Fruit fly (Drosophila melanogaster) whole organism, prepupa: Measurements from ENCODE around the gene Brd.
A peak's percentile ranks its signal among the peaks of the same experiment; 100 is the strongest.

Source experiments
- Blimp-1 ChIP-seq: fragments of 200-800 bp; sonication (Bioruptor generic); optimal IDR thresholded peaks from 3 replicates; lab custom pipeline; 2017; ENCODE audit warnings: missing biosample characterization, missing genetic modification characterization, mild to moderate bottlenecking, moderate library complexity, missing genetic modification reagents
- CG10631 ChIP-seq: fragments of 200-800 bp; sonication (Bioruptor generic); optimal IDR thresholded peaks from 2 replicates; lab custom pipeline; 2016; ENCODE audit warnings: missing biosample characterization, missing genetic modification characterization
- CG10669 ChIP-seq: fragments of 200-800 bp; sonication (Bioruptor generic); optimal IDR thresholded peaks from 3 replicates; lab custom pipeline; 2018; ENCODE audit warnings: missing biosample characterization, mild to moderate bottlenecking, missing genetic modification characterization, moderate library complexity
- CG11294 ChIP-seq: fragments of 200-800 bp; sonication (Bioruptor generic); IDR thresholded peaks from 2 replicates; pipeline ENCODE4 v1.3.6; 2022; ENCODE audit warnings: missing biosample characterization, missing genetic modification characterization
- CG11902 ChIP-seq: fragments of 200-800 bp; sonication (Bioruptor generic); optimal IDR thresholded peaks from 3 replicates; lab custom pipeline; 2016; ENCODE audit warnings: missing biosample characterization, missing genetic modification characterization
- CG1621 ChIP-seq: fragments of 200-800 bp; sonication (Bioruptor generic); optimal IDR thresholded peaks from 3 replicates; lab custom pipeline; 2018; ENCODE audit warnings: missing biosample characterization, mild to moderate bottlenecking, missing genetic modification characterization
- CG3032 ChIP-seq: fragments of 200-800 bp; optimal IDR thresholded peaks from 2 replicates; lab custom pipeline; 2019; ENCODE audit warnings: missing biosample characterization, mild to moderate bottlenecking, missing genetic modification characterization, moderate library complexity
- CG31627 ChIP-seq: fragments of 200-800 bp; sonication (Bioruptor generic); optimal IDR thresholded peaks from 3 replicates; lab custom pipeline; 2016; ENCODE audit warnings: missing biosample characterization, missing genetic modification characterization
- CG6276 ChIP-seq: fragments of 200-800 bp; sonication (Bioruptor generic); optimal IDR thresholded peaks from 2 replicates; lab custom pipeline; 2017; ENCODE audit warnings: missing biosample characterization, mild to moderate bottlenecking, missing genetic modification characterization
- CG6792 ChIP-seq: fragments of 200-800 bp; sonication (Bioruptor generic); optimal IDR thresholded peaks from 3 replicates; lab custom pipeline; 2016; ENCODE audit warnings: missing biosample characterization, missing genetic modification characterization
- CG6808 ChIP-seq: fragments of 200-800 bp; sonication (Bioruptor generic); optimal IDR thresholded peaks from 3 replicates; lab custom pipeline; 2017; ENCODE audit warnings: missing biosample characterization, missing genetic modification characterization, mild to moderate bottlenecking, moderate library complexity, missing genetic modification reagents
- CG6854 ChIP-seq: fragments of 200-800 bp; sonication (Bioruptor generic); optimal IDR thresholded peaks from 2 replicates; lab custom pipeline; 2017; ENCODE audit warnings: missing biosample characterization, mild to moderate bottlenecking, missing genetic modification characterization
- CG7368 ChIP-seq: fragments of 200-800 bp; sonication (Bioruptor generic); optimal IDR thresholded peaks from 3 replicates; lab custom pipeline; 2016; ENCODE audit warnings: missing biosample characterization, missing genetic modification characterization
- CG8119 ChIP-seq: fragments of 200-800 bp; sonication (Bioruptor generic); IDR thresholded peaks from 3 replicates; pipeline ENCODE4 v1.3.6; 2022; ENCODE audit warnings: missing biosample characterization, missing genetic modification characterization
- CG8632 ChIP-seq: fragments of 200-800 bp; sonication (Bioruptor generic); optimal IDR thresholded peaks from 3 replicates; lab custom pipeline; 2016; ENCODE audit warnings: missing biosample characterization, missing genetic modification characterization
- CG9139 ChIP-seq: fragments of 200-800 bp; sonication (Bioruptor generic); optimal IDR thresholded peaks from 3 replicates; lab custom pipeline; 2017; ENCODE audit warnings: missing biosample characterization, mild to moderate bottlenecking, missing genetic modification characterization
- Eip75B ChIP-seq: fragments of 200-800 bp; sonication (Bioruptor generic); optimal IDR thresholded peaks from 3 replicates; lab custom pipeline; 2016; ENCODE audit warnings: missing biosample characterization, missing genetic modification characterization
- Eip78C ChIP-seq: fragments of 200-800 bp; sonication (Bioruptor generic); peaks from one replicate; lab custom pipeline; 2016; ENCODE audit warnings: missing biosample characterization, missing genetic modification characterization
- Eip93F ChIP-seq: fragments of 200-800 bp; sonication (Bioruptor generic); optimal IDR thresholded peaks from 2 replicates; lab custom pipeline; 2016; ENCODE audit warnings: missing biosample characterization, mild to moderate bottlenecking, missing genetic modification characterization
- Ets21C ChIP-seq: fragments of 200-800 bp; sonication (Bioruptor generic); optimal IDR thresholded peaks from 3 replicates; lab custom pipeline; 2016; ENCODE audit warnings: missing biosample characterization, missing genetic modification characterization
- Ets96B ChIP-seq: fragments of 200-800 bp; optimal IDR thresholded peaks from 2 replicates; lab custom pipeline; 2019; ENCODE audit warnings: missing biosample characterization, mild to moderate bottlenecking, missing genetic modification characterization, moderate library complexity
- Gug ChIP-seq: fragments of 200-800 bp; sonication (Bioruptor generic); IDR thresholded peaks from 2 replicates; pipeline ENCODE4 v1.3.6; 2022; ENCODE audit warnings: missing biosample characterization, missing genetic modification characterization
- Hr38 ChIP-seq: sonication (Bioruptor generic); optimal IDR thresholded peaks from 2 replicates; lab custom pipeline; 2016; ENCODE audit warnings: missing biosample characterization, missing genetic modification characterization
- Hr39 ChIP-seq: fragments of 200-800 bp; sonication (Bioruptor generic); optimal IDR thresholded peaks from 2 replicates; lab custom pipeline; 2016; ENCODE audit warnings: missing biosample characterization, missing genetic modification characterization
- Hr4 ChIP-seq: fragments of 200-800 bp; sonication (Bioruptor generic); optimal IDR thresholded peaks from 3 replicates; lab custom pipeline; 2016; ENCODE audit warnings: missing biosample characterization, missing genetic modification characterization
- Lpt ChIP-seq: fragments of 200-800 bp; sonication (Bioruptor generic); optimal IDR thresholded peaks from 3 replicates; lab custom pipeline; 2016; ENCODE audit warnings: missing biosample characterization, missing genetic modification characterization
- Met ChIP-seq: fragments of 200-800 bp; sonication (Bioruptor generic); optimal IDR thresholded peaks from 3 replicates; lab custom pipeline; 2016; ENCODE audit warnings: missing biosample characterization, missing genetic modification characterization
- OdsH ChIP-seq: fragments of 200-800 bp; sonication (Bioruptor generic); optimal IDR thresholded peaks from 3 replicates; lab custom pipeline; 2016; ENCODE audit warnings: missing biosample characterization, missing genetic modification characterization
- Smox ChIP-seq: fragments of 200-800 bp; sonication (Bioruptor generic); optimal IDR thresholded peaks from 3 replicates; lab custom pipeline; 2016; ENCODE audit warnings: missing biosample characterization, missing genetic modification characterization
- Sox14 ChIP-seq: fragments of 200-800 bp; sonication (Bioruptor generic); optimal IDR thresholded peaks from 3 replicates; lab custom pipeline; 2016; ENCODE audit warnings: missing biosample characterization, missing genetic modification characterization
- Sox15 ChIP-seq: fragments of 200-800 bp; sonication (Bioruptor generic); optimal IDR thresholded peaks from 3 replicates; lab custom pipeline; 2016; ENCODE audit warnings: missing biosample characterization, missing genetic modification characterization
- achi ChIP-seq: fragments of 200-800 bp; sonication (Bioruptor generic); optimal IDR thresholded peaks from 3 replicates; lab custom pipeline; 2016; ENCODE audit warnings: missing biosample characterization, missing genetic modification characterization
- cyc ChIP-seq: fragments of 200-800 bp; sonication (Bioruptor generic); optimal IDR thresholded peaks from 3 replicates; lab custom pipeline; 2016; ENCODE audit warnings: missing biosample characterization, missing genetic modification characterization
- dac ChIP-seq: fragments of 200-800 bp; sonication (Bioruptor generic); optimal IDR thresholded peaks from 2 replicates; lab custom pipeline; 2017; ENCODE audit warnings: missing biosample characterization, mild to moderate bottlenecking, missing genetic modification characterization
- dsx ChIP-seq: fragments of 200-800 bp; optimal IDR thresholded peaks from 3 replicates; lab custom pipeline; 2019; ENCODE audit warnings: missing biosample characterization, mild to moderate bottlenecking, missing genetic modification characterization, moderate library complexity; ENCODE audit not compliant: poor library complexity, severe bottlenecking
- eg ChIP-seq: fragments of 200-800 bp; sonication (Bioruptor generic); IDR thresholded peaks from 3 replicates; pipeline ENCODE4 v1.3.6; 2022; ENCODE audit warnings: missing biosample characterization, missing genetic modification characterization
- esn ChIP-seq: fragments of 200-800 bp; sonication (Bioruptor generic); optimal IDR thresholded peaks from 2 replicates; lab custom pipeline; 2016; ENCODE audit warnings: missing biosample characterization, mild to moderate bottlenecking, missing genetic modification characterization, moderate library complexity
- fd59A ChIP-seq: fragments of 200-800 bp; sonication (Bioruptor generic); optimal IDR thresholded peaks from 2 replicates; lab custom pipeline; 2017; ENCODE audit warnings: missing biosample characterization, mild to moderate bottlenecking, missing genetic modification characterization, missing genetic modification reagents
- fkh ChIP-seq: fragments of 200-800 bp; sonication (Bioruptor generic); optimal IDR thresholded peaks from 3 replicates; lab custom pipeline; 2017; ENCODE audit warnings: missing biosample characterization, mild to moderate bottlenecking, missing genetic modification characterization, moderate library complexity
- lz ChIP-seq: fragments of 200-800 bp; sonication (Bioruptor generic); optimal IDR thresholded peaks from 3 replicates; lab custom pipeline; 2016; ENCODE audit warnings: missing biosample characterization, missing genetic modification characterization
- net ChIP-seq: fragments of 200-800 bp; sonication (Bioruptor generic); optimal IDR thresholded peaks from 3 replicates; lab custom pipeline; 2016; ENCODE audit warnings: missing biosample characterization, missing genetic modification characterization
- pdm3 ChIP-seq: fragments of 200-800 bp; sonication (Bioruptor generic); optimal IDR thresholded peaks from 3 replicates; lab custom pipeline; 2016; ENCODE audit warnings: missing biosample characterization, missing genetic modification characterization
- salr ChIP-seq, 2 experiments: fragments of 200-800 bp; sonication (Bioruptor generic); optimal IDR thresholded peaks; 3 replicates each; lab custom pipeline; 2016 to 2018; ENCODE audit warnings: missing biosample characterization in 2 of 2, missing genetic modification characterization in 2 of 2, mild to moderate bottlenecking in 1 of 2
- ss ChIP-seq, 2 experiments: fragments of 200-800 bp; sonication (Bioruptor generic); optimal IDR thresholded peaks; 2 replicates in 1 of 2; 3 replicates in 1 of 2; lab custom pipeline; 2017 to 2018; ENCODE audit warnings: mild to moderate bottlenecking in 2 of 2, missing biosample characterization in 2 of 2, missing genetic modification characterization in 2 of 2, moderate library complexity in 1 of 2

Brd gene

DNA sequence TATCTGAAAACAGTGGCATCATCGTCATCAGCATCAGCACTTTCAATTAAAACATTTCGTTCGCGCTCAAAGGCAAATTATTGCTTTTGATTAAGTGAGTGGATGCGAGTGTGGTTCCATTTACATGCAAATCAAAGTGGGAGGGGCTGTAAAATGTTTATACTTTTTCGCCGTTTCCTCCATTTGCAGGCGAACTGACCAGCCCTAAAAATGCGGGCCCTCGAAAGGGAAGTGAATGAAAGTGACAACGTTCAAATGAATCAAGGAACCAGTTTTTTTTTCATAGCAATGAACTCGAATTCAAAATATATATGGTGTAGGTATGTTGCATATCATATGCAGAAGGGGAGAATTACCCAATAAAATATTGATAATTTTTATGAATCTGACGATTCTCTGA, 38.1 kb downstream of the Brd start:
- TF ChIP-seq Blimp-1 (GFP tag; lab: Kevin White, UChicago) = peak; percentile 92
- TF ChIP-seq Sox15 = no peak
- peak; percentile 27 for TF ChIP-seq Eip78C
- no peak for TF ChIP-seq lz (GFP tag; lab: Kevin White, UChicago)
- no peak for TF ChIP-seq CG6854
- no peak for TF ChIP-seq dac (GFP tag; lab: Kevin White, UChicago)
- TF ChIP-seq pdm3 = no peak
- TF ChIP-seq OdsH (GFP tag; lab: Kevin White, UChicago) = no peak

dm6 chr3L:15011142-15011541, 38.7 kb downstream of the Brd start:
- TF ChIP-seq CG6808 (GFP tag; lab: Kevin White, UChicago) = no peak
- no peak for TF ChIP-seq Smox (GFP tag; lab: Kevin White, UChicago)
- no peak for TF ChIP-seq Blimp-1 (GFP tag; lab: Kevin White, UChicago)
- no peak for TF ChIP-seq Eip78C
- no peak for TF ChIP-seq CG6792 (GFP tag; lab: Kevin White, UChicago)
- no peak for TF ChIP-seq lz (GFP tag; lab: Kevin White, UChicago)
- TF ChIP-seq CG1621 (tag; lab: Kevin White, UChicago) = no peak
- no peak for TF ChIP-seq Hr4 (GFP tag; lab: Kevin White, UChicago)
- TF ChIP-seq CG10631 (GFP tag; lab: Kevin White, UChicago) = no peak
- no peak for TF ChIP-seq fkh
- TF ChIP-seq salr (GFP tag; optimal IDR thresholded peaks at IDR 0.05; lab: Kevin White, UChicago) = no peak
- no peak for TF ChIP-seq CG8119
- no peak for TF ChIP-seq CG10669 (GFP tag; lab: Kevin White, UChicago)
- no peak for TF ChIP-seq CG7368 (GFP tag; lab: Kevin White, UChicago)
- no peak for TF ChIP-seq Ets21C (GFP tag; lab: Kevin White, UChicago)

DNA sequence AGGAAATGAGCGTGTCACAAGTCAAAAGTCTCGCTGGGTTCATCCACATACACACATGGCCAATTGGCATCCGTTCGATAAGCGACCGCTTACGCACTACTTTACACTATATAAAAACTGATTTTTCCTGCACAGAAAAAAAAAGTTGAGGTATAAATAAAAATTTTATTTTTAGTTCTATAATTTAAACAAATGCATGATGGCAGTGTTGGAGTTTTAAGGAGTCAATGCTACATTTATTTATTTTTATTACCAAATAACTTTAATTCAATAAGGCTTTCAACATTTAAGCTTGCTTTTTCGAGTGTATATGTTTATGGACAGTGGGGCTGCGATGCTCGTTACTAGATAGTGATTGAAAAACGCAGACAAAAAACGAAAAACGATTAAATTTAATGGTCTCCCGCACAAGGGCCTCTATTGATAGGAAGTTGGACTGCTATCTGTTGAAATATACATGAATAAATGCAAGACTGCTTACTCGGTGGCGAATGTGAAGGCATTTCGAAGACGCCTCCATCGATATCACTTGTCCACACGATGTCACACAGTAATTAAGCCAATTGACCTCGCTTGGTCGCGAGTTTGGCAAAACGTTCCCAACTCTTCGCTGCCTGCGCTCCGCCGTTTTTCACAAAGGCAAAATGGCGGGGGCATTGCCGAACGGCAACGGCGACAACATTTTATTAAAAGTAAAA, 39.3 kb downstream of the Brd start:
- peak; percentile 71 for TF ChIP-seq esn (GFP tag; lab: Kevin White, UChicago)
- peak; percentile 77 for TF ChIP-seq net
- TF ChIP-seq CG6792 (GFP tag; lab: Kevin White, UChicago) = peak; percentile 64
- peak; percentile 79 for TF ChIP-seq CG10631 (GFP tag; lab: Kevin White, UChicago)
- peak; percentile 25 for TF ChIP-seq Ets21C (GFP tag; lab: Kevin White, UChicago)
- TF ChIP-seq CG1621 (tag; lab: Kevin White, UChicago) = peak; percentile 64
- TF ChIP-seq Eip93F (GFP tag; lab: Kevin White, UChicago) = no peak
- TF ChIP-seq dsx (GFP tag; lab: Kevin White, UChicago) = peak; percentile 83
- peak; percentile 71 for TF ChIP-seq Sox14 (GFP tag; lab: Kevin White, UChicago)
- peak; percentile 62 to 81 for TF ChIP-seq ss (GFP tag; optimal IDR thresholded peaks at IDR 0.05; lab: Kevin White, UChicago)
- peak; percentile 38 for TF ChIP-seq CG31627 (GFP tag; lab: Kevin White, UChicago)
- peak; percentile 80 for TF ChIP-seq Eip75B
- peak; percentile 44 to 72 for TF ChIP-seq salr (GFP tag; optimal IDR thresholded peaks at IDR 0.05; lab: Kevin White, UChicago)
- TF ChIP-seq CG8119 = peak; percentile 87
- TF ChIP-seq CG6276 (GFP tag; lab: Kevin White, UChicago) = peak; percentile 73
- TF ChIP-seq Met (GFP tag; lab: Kevin White, UChicago) = peak; percentile 59
- peak; percentile 54 for TF ChIP-seq fd59A (GFP tag; lab: Kevin White, UChicago)
- TF ChIP-seq OdsH (GFP tag; lab: Kevin White, UChicago) = peak; percentile 82
- TF ChIP-seq achi = peak; percentile 78
- no peak for TF ChIP-seq dac (GFP tag; lab: Kevin White, UChicago)
- TF ChIP-seq Gug (GFP tag; lab: Robert Waterston, UW) = peak; percentile 81
- peak; percentile 51 for TF ChIP-seq CG7368 (GFP tag; lab: Kevin White, UChicago)
- TF ChIP-seq Ets96B (tag; lab: Kevin White, UChicago) = peak; percentile 88
- peak; percentile 73 for TF ChIP-seq CG10669 (GFP tag; lab: Kevin White, UChicago)
- peak; percentile 82 for TF ChIP-seq CG3032
- peak; percentile 77 for TF ChIP-seq pdm3
- peak; percentile 55 for TF ChIP-seq lz (GFP tag; lab: Kevin White, UChicago)
- TF ChIP-seq Lpt (GFP tag; lab: Kevin White, UChicago) = peak; percentile 63
- TF ChIP-seq Hr38 (GFP tag; lab: Kevin White, UChicago) = no peak
- TF ChIP-seq eg (GFP tag; lab: Robert Waterston, UW) = peak; percentile 85
- peak; percentile 44; the same call in 1 of the 2 replicates for TF ChIP-seq CG11294 (GFP tag; lab: Robert Waterston, UW)
- peak; percentile 86 for TF ChIP-seq Hr4 (GFP tag; lab: Kevin White, UChicago)
- TF ChIP-seq CG9139 (GFP tag; lab: Kevin White, UChicago) = peak; percentile 42
- no peak for TF ChIP-seq Blimp-1 (GFP tag; lab: Kevin White, UChicago)
- peak; percentile 94 for TF ChIP-seq Eip78C
- TF ChIP-seq CG11902 = peak; percentile 34
- TF ChIP-seq Hr39 = peak; percentile 34
- peak; percentile 20 for TF ChIP-seq cyc (GFP tag; lab: Kevin White, UChicago)
- TF ChIP-seq CG8632 (GFP tag; lab: Kevin White, UChicago) = peak; percentile 74
